Fruit fly (Drosophila melanogaster) whole organism, embryonic: ENCODE measurements around the gene CG7497.

Source experiments
- ATbp ChIP-seq: fragments of 200-800 bp; sonication (Bioruptor generic); optimal IDR thresholded peaks from 2 replicates; lab custom pipeline; 2017; ENCODE audit warnings: missing biosample characterization, mild to moderate bottlenecking, missing genetic modification characterization, missing genetic modification reagents
- Aef1 ChIP-seq: fragments of 200-800 bp; sonication (Bioruptor generic); IDR thresholded peaks from 3 replicates; pipeline ENCODE4 v1.3.6; 2022; ENCODE audit warnings: missing biosample characterization, missing genetic modification characterization
- B-H2 ChIP-seq: fragments of 200-800 bp; sonication (Bioruptor generic); optimal IDR thresholded peaks from 2 replicates; lab custom pipeline; 2018; ENCODE audit warnings: missing biosample characterization, mild to moderate bottlenecking, missing genetic modification characterization
- CG10565 ChIP-seq: fragments of 200-800 bp; sonication (Bioruptor generic); optimal IDR thresholded peaks from 3 replicates; lab custom pipeline; 2016; ENCODE audit warnings: missing biosample characterization, mild to moderate bottlenecking, missing genetic modification characterization
- CG12299 ChIP-seq: fragments of 200-800 bp; sonication (Bioruptor generic); optimal IDR thresholded peaks from 2 replicates; lab custom pipeline; 2018; ENCODE audit warnings: missing biosample characterization, mild to moderate bottlenecking, missing genetic modification characterization
- CG1233 ChIP-seq: fragments of 200-800 bp; sonication (Bioruptor generic); optimal IDR thresholded peaks from 4 replicates; lab custom pipeline; 2018; ENCODE audit warnings: missing biosample characterization, mild to moderate bottlenecking, missing genetic modification characterization
- CG13296 ChIP-seq: fragments of 200-800 bp; sonication (Bioruptor generic); optimal IDR thresholded peaks from 3 replicates; lab custom pipeline; 2018; ENCODE audit warnings: missing biosample characterization, mild to moderate bottlenecking, missing genetic modification characterization
- CG1647 ChIP-seq: fragments of 200-800 bp; sonication (Bioruptor generic); optimal IDR thresholded peaks from 3 replicates; lab custom pipeline; 2016; ENCODE audit warnings: missing biosample characterization, missing genetic modification characterization
- CG17328 ChIP-seq: fragments of 200-800 bp; sonication (Bioruptor generic); IDR thresholded peaks from 2 replicates; pipeline ENCODE4 v1.3.6; 2022; ENCODE audit warnings: missing biosample characterization, missing genetic modification characterization
- CG2712 ChIP-seq: fragments of 200-800 bp; optimal IDR thresholded peaks from 3 replicates; lab custom pipeline; 2019; ENCODE audit warnings: missing biosample characterization, mild to moderate bottlenecking, missing genetic modification characterization, moderate library complexity
- CG4404 ChIP-seq: fragments of 200-800 bp; sonication (Bioruptor generic); IDR thresholded peaks from 2 replicates; pipeline ENCODE4 v1.3.6; 2022; ENCODE audit warnings: missing biosample characterization, missing genetic modification characterization
- CG6272 ChIP-seq: fragments of 200-800 bp; sonication (Bioruptor generic); IDR thresholded peaks from 2 replicates; pipeline ENCODE4 v1.3.6; 2022; ENCODE audit warnings: missing biosample characterization, missing genetic modification characterization
- CG6683 ChIP-seq: fragments of 200-800 bp; sonication (Bioruptor generic); optimal IDR thresholded peaks from 2 replicates; lab custom pipeline; 2017; ENCODE audit warnings: missing biosample characterization, mild to moderate bottlenecking, missing genetic modification characterization, missing genetic modification reagents
- CG6813 ChIP-seq: fragments of 200-800 bp; sonication (Bioruptor generic); optimal IDR thresholded peaks from 2 replicates; lab custom pipeline; 2017; ENCODE audit warnings: missing biosample characterization, missing genetic modification characterization, mild to moderate bottlenecking, moderate library complexity, missing genetic modification reagents
- CG7357 ChIP-seq: fragments of 200-800 bp; sonication (Bioruptor generic); IDR thresholded peaks from 3 replicates; pipeline ENCODE4 v1.3.6; 2022; ENCODE audit warnings: missing biosample characterization, missing genetic modification characterization
- CG9215 ChIP-seq: fragments of 200-800 bp; sonication (Bioruptor generic); IDR thresholded peaks from 2 replicates; pipeline ENCODE4 v1.3.6; 2022; ENCODE audit warnings: missing biosample characterization, missing genetic modification characterization
- CTCF ChIP-seq: fragments of 200-800 bp; sonication (Bioruptor generic); optimal IDR thresholded peaks from 2 replicates; lab custom pipeline; 2017; ENCODE audit warnings: missing biosample characterization, mild to moderate bottlenecking, missing genetic modification characterization, moderate library complexity
- D ChIP-seq, 2 experiments: fragments of 200-800 bp in 1 of 2; fragments of >200 bp in 1 of 2; sonication (Bioruptor generic) in 1 of 2; optimal IDR thresholded peaks; 2 replicates in 1 of 2; 3 replicates in 1 of 2; lab custom pipeline; 2017; ENCODE audit warnings: mild to moderate bottlenecking in 1 of 2, missing biosample characterization in 1 of 2, missing genetic modification characterization in 1 of 2, missing genetic modification reagents in 1 of 2
- Ets97D ChIP-seq: fragments of 200-800 bp; sonication (Bioruptor generic); optimal IDR thresholded peaks from 3 replicates; lab custom pipeline; 2016; ENCODE audit warnings: missing biosample characterization, missing genetic modification characterization
- Fer3 ChIP-seq: fragments of 200-800 bp; sonication (Bioruptor generic); optimal IDR thresholded peaks from 2 replicates; lab custom pipeline; 2018; ENCODE audit warnings: missing biosample characterization, mild to moderate bottlenecking, missing genetic modification characterization, moderate library complexity
- GATAe ChIP-seq: fragments of 200-800 bp; sonication (Bioruptor generic); conservative IDR thresholded peaks from 2 replicates; pipeline ENCODE4 v1.3.6; 2022; ENCODE audit warnings: missing biosample characterization, missing genetic modification characterization
- HLH3B ChIP-seq: fragments of 200-800 bp; sonication (Bioruptor generic); IDR thresholded peaks from 2 replicates; pipeline ENCODE4 v1.3.6; 2022; ENCODE audit warnings: missing biosample characterization, missing genetic modification characterization
- Myb ChIP-seq: fragments of 200-800 bp; sonication (Bioruptor generic); optimal IDR thresholded peaks from 2 replicates; lab custom pipeline; 2016; ENCODE audit warnings: missing biosample characterization, missing genetic modification characterization
- NC2β ChIP-seq: fragments of 200-800 bp; sonication (Bioruptor generic); optimal IDR thresholded peaks from 2 replicates; lab custom pipeline; 2016; ENCODE audit warnings: missing biosample characterization, missing genetic modification characterization
- Nf-YA ChIP-seq: fragments of 200-800 bp; sonication (Bioruptor generic); IDR thresholded peaks from 2 replicates; pipeline ENCODE4 v1.3.6; 2022; ENCODE audit warnings: missing biosample characterization, missing genetic modification characterization
- Nf-YC ChIP-seq: fragments of 200-800 bp; optimal IDR thresholded peaks from 3 replicates; lab custom pipeline; 2019; ENCODE audit warnings: missing biosample characterization, mild to moderate bottlenecking, missing genetic modification characterization, moderate library complexity
- NfI ChIP-seq: fragments of 200-800 bp; sonication (Bioruptor generic); optimal IDR thresholded peaks from 3 replicates; lab custom pipeline; 2018; ENCODE audit warnings: missing biosample characterization, mild to moderate bottlenecking, missing genetic modification characterization, moderate library complexity
- Oaz ChIP-seq: fragments of 200-800 bp; sonication (Bioruptor generic); IDR thresholded peaks from 2 replicates; pipeline ENCODE4 v1.3.6; 2022; ENCODE audit warnings: missing biosample characterization, missing genetic modification characterization
- TFAM ChIP-seq: fragments of 200-800 bp; sonication (Bioruptor generic); optimal IDR thresholded peaks from 2 replicates; lab custom pipeline; 2017; ENCODE audit warnings: missing biosample characterization, missing genetic modification characterization, inconsistent platforms
- Taf1 ChIP-seq: fragments of 200-800 bp; sonication (Bioruptor generic); IDR thresholded peaks from 2 replicates; pipeline ENCODE4 v1.3.6; 2022; ENCODE audit warnings: missing biosample characterization, missing genetic modification characterization
- Tbp ChIP-seq: fragments of >200 bp; optimal IDR thresholded peaks from 2 replicates; lab custom pipeline; 2018; ENCODE audit warnings: missing biosample characterization, missing genetic modification characterization
- bab2 ChIP-seq: fragments of 200-800 bp; sonication (Bioruptor generic); optimal IDR thresholded peaks from 2 replicates; lab custom pipeline; 2016; ENCODE audit warnings: missing biosample characterization, missing genetic modification characterization
- bcd ChIP-seq: fragments of 200-800 bp; sonication (Bioruptor generic); optimal IDR thresholded peaks from 2 replicates; lab custom pipeline; 2017; ENCODE audit warnings: missing biosample characterization, mild to moderate bottlenecking, missing genetic modification characterization
- dati ChIP-seq: fragments of 200-800 bp; sonication (Bioruptor generic); IDR thresholded peaks from 2 replicates; pipeline ENCODE4 v1.3.6; 2022; ENCODE audit warnings: missing biosample characterization, missing genetic modification characterization
- dm ChIP-seq: fragments of 200-800 bp; sonication (Bioruptor generic); optimal IDR thresholded peaks from 3 replicates; lab custom pipeline; 2016; ENCODE audit warnings: missing biosample characterization, missing genetic modification characterization
- dmrt11E ChIP-seq: fragments of 200-800 bp; sonication (Bioruptor generic); optimal IDR thresholded peaks from 3 replicates; lab custom pipeline; 2018; ENCODE audit warnings: missing biosample characterization, mild to moderate bottlenecking, missing genetic modification characterization, moderate library complexity
- dysf ChIP-seq: fragments of 200-800 bp; sonication (Bioruptor generic); IDR thresholded peaks from 3 replicates; pipeline ENCODE4 v1.3.6; 2022; ENCODE audit warnings: missing biosample characterization, missing genetic modification characterization
- fd3F ChIP-seq: fragments of 200-800 bp; sonication (Bioruptor generic); optimal IDR thresholded peaks from 2 replicates; lab custom pipeline; 2018; ENCODE audit warnings: missing biosample characterization, mild to moderate bottlenecking, missing genetic modification characterization, moderate library complexity
- fd96Cb ChIP-seq: fragments of 200-800 bp; sonication (Bioruptor generic); optimal IDR thresholded peaks from 2 replicates; lab custom pipeline; 2018; ENCODE audit warnings: missing biosample characterization, mild to moderate bottlenecking, missing genetic modification characterization, moderate library complexity
- gce ChIP-seq: fragments of 200-800 bp; sonication (Bioruptor generic); IDR thresholded peaks from 3 replicates; pipeline ENCODE4 v1.3.6; 2022; ENCODE audit warnings: missing biosample characterization, missing genetic modification characterization
- hb ChIP-seq: fragments of 200-800 bp; sonication (Bioruptor generic); IDR thresholded peaks from 3 replicates; pipeline ENCODE4 v1.3.6; 2022; ENCODE audit warnings: missing biosample characterization, missing genetic modification characterization; ENCODE audit not compliant: partially characterized antibody
- klu ChIP-seq: fragments of 200-800 bp; sonication (Bioruptor generic); IDR thresholded peaks from 2 replicates; pipeline ENCODE4 v1.3.6; 2022; ENCODE audit warnings: missing biosample characterization, missing genetic modification characterization
- lab ChIP-seq: fragments of 200-800 bp; sonication (Bioruptor generic); optimal IDR thresholded peaks from 3 replicates; lab custom pipeline; 2017; ENCODE audit warnings: missing biosample characterization, missing genetic modification characterization, mild to moderate bottlenecking, moderate library complexity, missing genetic modification reagents
- mam ChIP-seq: fragments of 200-800 bp; sonication (Bioruptor generic); optimal IDR thresholded peaks from 3 replicates; lab custom pipeline; 2016; ENCODE audit warnings: missing biosample characterization, missing genetic modification characterization
- mirr ChIP-seq: fragments of 200-800 bp; sonication (Bioruptor generic); optimal IDR thresholded peaks from 3 replicates; lab custom pipeline; 2018; ENCODE audit warnings: missing biosample characterization, mild to moderate bottlenecking, missing genetic modification characterization
- pita ChIP-seq: fragments of 200-800 bp; sonication (Bioruptor generic); optimal IDR thresholded peaks from 2 replicates; lab custom pipeline; 2017; ENCODE audit warnings: missing biosample characterization, mild to moderate bottlenecking, missing genetic modification characterization
- psq ChIP-seq: fragments of 200-800 bp; sonication (Bioruptor generic); optimal IDR thresholded peaks from 2 replicates; lab custom pipeline; 2017; ENCODE audit warnings: missing biosample characterization, missing genetic modification characterization
- pzg ChIP-seq: fragments of 200-800 bp; sonication (Bioruptor generic); optimal IDR thresholded peaks from 3 replicates; lab custom pipeline; 2018; ENCODE audit warnings: missing biosample characterization, mild to moderate bottlenecking, missing genetic modification characterization, moderate library complexity
- ro ChIP-seq: fragments of 200-800 bp; sonication (Bioruptor generic); IDR thresholded peaks from 2 replicates; pipeline ENCODE4 v1.3.6; 2022; ENCODE audit warnings: missing biosample characterization, missing genetic modification characterization
- run ChIP-seq: fragments of 200-800 bp; sonication (Bioruptor generic); optimal IDR thresholded peaks from 3 replicates; lab custom pipeline; 2018; ENCODE audit warnings: missing biosample characterization, mild to moderate bottlenecking, missing genetic modification characterization
- unc-4 ChIP-seq: fragments of 200-800 bp; sonication (Bioruptor generic); IDR thresholded peaks from 2 replicates; pipeline ENCODE4 v1.3.6; 2022; ENCODE audit warnings: missing biosample characterization, missing genetic modification characterization; ENCODE audit not compliant: partially characterized antibody
- usp ChIP-seq: fragments of >200 bp; optimal IDR thresholded peaks from 2 replicates; lab custom pipeline; 2017; ENCODE audit warnings: missing biosample characterization, missing genetic modification characterization
- zfh1 ChIP-seq: fragments of 200-800 bp; sonication (Bioruptor generic); IDR thresholded peaks from 3 replicates; pipeline ENCODE4 v1.3.6; 2022; ENCODE audit warnings: missing biosample characterization, missing genetic modification characterization

Gene CG7497

DNA sequence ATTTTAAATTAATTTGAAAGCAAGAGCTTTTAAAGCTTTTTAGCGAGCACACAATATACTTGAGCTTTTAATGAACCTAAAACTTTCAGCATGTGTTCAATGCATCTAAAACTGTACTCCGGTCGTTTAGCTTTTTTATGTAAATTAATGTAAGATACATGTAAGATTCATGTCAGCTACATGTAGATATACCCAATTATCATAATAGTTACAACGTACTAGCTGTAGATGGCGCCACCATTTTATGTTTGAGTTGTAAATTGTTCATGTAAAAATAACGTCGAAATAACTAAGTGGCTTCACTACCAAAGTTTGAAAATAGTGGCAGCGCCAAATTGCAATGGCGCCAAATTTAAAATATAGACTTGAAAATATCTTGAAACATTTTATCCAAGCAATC lies 36.4 kb upstream of the CG7497 start (continued):
- TF ChIP-seq B-H2, result peak; percentile 60
- no peak for TF ChIP-seq Oaz (GFP tag; lab: Robert Waterston, UW)
- TF ChIP-seq mirr, result no peak
- TF ChIP-seq zfh1 (GFP tag; lab: Robert Waterston, UW), result no peak
- no peak for TF ChIP-seq gce
- TF ChIP-seq TFAM (GFP tag; lab: Kevin White, UChicago), result no peak
- no peak for TF ChIP-seq CG4404 (GFP tag; lab: Robert Waterston, UW)
- no peak for TF ChIP-seq CG6813 (GFP tag; lab: Kevin White, UChicago)
- TF ChIP-seq CG9215 (GFP tag; lab: Robert Waterston, UW), result no peak
- TF ChIP-seq CG6272, result no peak
- TF ChIP-seq CG13296 (GFP tag; lab: Kevin White, UChicago), result no peak
- no peak for TF ChIP-seq NC2β (GFP tag; lab: Kevin White, UChicago)
- peak; percentile 63 for TF ChIP-seq CG2712 (tag; lab: Kevin White, UChicago)
- TF ChIP-seq CG10565, result no peak
- TF ChIP-seq Myb, result peak; percentile 63
- TF ChIP-seq bcd, result no peak
- TF ChIP-seq CG1233 (GFP tag; lab: Kevin White, UChicago), result no peak
- no peak for TF ChIP-seq ro
- TF ChIP-seq bab2, result no peak
- TF ChIP-seq Aef1 (GFP tag; lab: Robert Waterston, UW), result no peak
- TF ChIP-seq ATbp (GFP tag; lab: Kevin White, UChicago), result no peak
- no peak for TF ChIP-seq dysf (GFP tag; lab: Robert Waterston, UW)
- TF ChIP-seq CG12299 (tag; lab: Kevin White, UChicago), result no peak
- peak; percentile 92 for TF ChIP-seq pita (GFP tag; lab: Kevin White, UChicago)
- no peak for TF ChIP-seq klu
- no peak for TF ChIP-seq CG6683 (GFP tag; lab: Kevin White, UChicago)
- TF ChIP-seq Nf-YC, result no peak
- TF ChIP-seq CG17328, result no peak
- TF ChIP-seq fd96Cb (tag; lab: Kevin White, UChicago), result no peak
- TF ChIP-seq CTCF, result peak; percentile 96
- TF ChIP-seq GATAe (GFP tag; lab: Robert Waterston, UW), result no peak
- TF ChIP-seq usp (GFP tag; lab: Kevin White, UChicago), result no peak
- TF ChIP-seq CG1647 (GFP tag; lab: Kevin White, UChicago), result no peak
- TF ChIP-seq psq (GFP tag; lab: Kevin White, UChicago), result no peak
- TF ChIP-seq Nf-YA (GFP tag; lab: Robert Waterston, UW), result no peak
- TF ChIP-seq fd3F, result no peak
- no peak for TF ChIP-seq CG7357
- TF ChIP-seq Fer3, result no peak
- TF ChIP-seq HLH3B (GFP tag; lab: Robert Waterston, UW), result no peak
- TF ChIP-seq Ets97D (GFP tag; lab: Kevin White, UChicago), result peak; percentile 42
- TF ChIP-seq hb (GFP tag; lab: Robert Waterston, UW), result no peak
- no peak for TF ChIP-seq Taf1 (GFP tag; lab: Robert Waterston, UW)
- TF ChIP-seq pzg, result peak; percentile 65
- TF ChIP-seq NfI (GFP tag; lab: Kevin White, UChicago), result no peak
- no peak for TF ChIP-seq unc-4
- no peak for TF ChIP-seq dm (GFP tag; lab: Kevin White, UChicago)
- TF ChIP-seq Tbp, result no peak
- no peak for TF ChIP-seq mam (GFP tag; lab: Kevin White, UChicago)
- TF ChIP-seq dmrt11E (tag; lab: Kevin White, UChicago), result no peak
- TF ChIP-seq D (optimal IDR thresholded peaks at IDR 0.05; lab: Kevin White, UChicago), result no peak
- no peak for TF ChIP-seq D (GFP tag; optimal IDR thresholded peaks at IDR 0.05; lab: Kevin White, UChicago)
- TF ChIP-seq lab, result no peak
- no peak for TF ChIP-seq dati
- no peak for TF ChIP-seq run (tag; lab: Kevin White, UChicago)
